Fruit fly (Drosophila melanogaster) whole organism, pupa: Measurements from ENCODE around the gene CG3808.

Source experiments
- CG10348 ChIP-seq: fragments of 200-800 bp; sonication (Bioruptor generic); IDR thresholded peaks from 2 replicates; pipeline ENCODE4 v1.3.6; 2022; ENCODE audit warnings: missing biosample characterization, missing genetic modification characterization
- CG12605 ChIP-seq: fragments of 200-800 bp; sonication (Bioruptor generic); IDR thresholded peaks from 2 replicates; pipeline ENCODE4 v1.3.6; 2022; ENCODE audit warnings: missing biosample characterization, missing genetic modification characterization
- CG13204 ChIP-seq: fragments of 200-800 bp; sonication (Bioruptor generic); optimal IDR thresholded peaks from 2 replicates; lab custom pipeline; 2018; ENCODE audit warnings: missing biosample characterization, mild to moderate bottlenecking, missing genetic modification characterization, moderate library complexity
- CG14655 ChIP-seq: fragments of 200-800 bp; sonication (Bioruptor generic); optimal IDR thresholded peaks from 3 replicates; lab custom pipeline; 2017; ENCODE audit warnings: mild to moderate bottlenecking, missing biosample characterization, missing genetic modification reagents, missing genetic modification characterization
- CG15710 ChIP-seq: fragments of 200-800 bp; sonication (Bioruptor generic); optimal IDR thresholded peaks from 2 replicates; lab custom pipeline; 2018; ENCODE audit warnings: missing biosample characterization, mild to moderate bottlenecking, missing genetic modification characterization, moderate library complexity
- CG17806 ChIP-seq: fragments of 200-800 bp; sonication (Bioruptor generic); optimal IDR thresholded peaks from 2 replicates; lab custom pipeline; 2018; ENCODE audit warnings: missing biosample characterization, mild to moderate bottlenecking, missing genetic modification characterization, moderate library complexity
- CG32121 ChIP-seq: fragments of 200-800 bp; sonication (Bioruptor generic); IDR thresholded peaks from 2 replicates; pipeline ENCODE4 v1.3.6; 2022; ENCODE audit warnings: missing biosample characterization, missing genetic modification characterization
- CG34367 ChIP-seq: fragments of 200-800 bp; sonication (Bioruptor generic); optimal IDR thresholded peaks from 2 replicates; lab custom pipeline; 2018; ENCODE audit warnings: missing biosample characterization, mild to moderate bottlenecking, missing genetic modification characterization
- CG4496 ChIP-seq: fragments of 200-800 bp; sonication (Bioruptor generic); IDR thresholded peaks from 3 replicates; pipeline ENCODE4 v1.3.6; 2022; ENCODE audit warnings: missing biosample characterization, missing genetic modification characterization
- CG8159 ChIP-seq: fragments of 200-800 bp; sonication (Bioruptor generic); optimal IDR thresholded peaks from 3 replicates; lab custom pipeline; 2018; ENCODE audit warnings: missing biosample characterization, mild to moderate bottlenecking, missing genetic modification characterization, moderate library complexity
- CG8301 ChIP-seq: fragments of 200-800 bp; sonication (Bioruptor generic); optimal IDR thresholded peaks from 2 replicates; lab custom pipeline; 2018; ENCODE audit warnings: missing biosample characterization, mild to moderate bottlenecking, missing genetic modification characterization
- CG9948 ChIP-seq: fragments of 200-800 bp; sonication (Bioruptor generic); optimal IDR thresholded peaks from 2 replicates; lab custom pipeline; 2018; ENCODE audit warnings: missing biosample characterization, mild to moderate bottlenecking, missing genetic modification characterization, moderate library complexity
- D1 ChIP-seq: fragments of 200-800 bp; sonication (Bioruptor generic); optimal IDR thresholded peaks from 2 replicates; lab custom pipeline; 2018; ENCODE audit warnings: missing biosample characterization, mild to moderate bottlenecking, missing genetic modification characterization, moderate library complexity
- EcR ChIP-seq: fragments of 200-800 bp; sonication (Bioruptor generic); optimal IDR thresholded peaks from 3 replicates; lab custom pipeline; 2019; ENCODE audit warnings: missing biosample characterization, missing genetic modification characterization, mild to moderate bottlenecking, moderate library complexity, missing genetic modification reagents
- Ets98B ChIP-seq: fragments of 200-800 bp; sonication (Bioruptor generic); IDR thresholded peaks from 2 replicates; pipeline ENCODE4 v1.3.6; 2022; ENCODE audit warnings: missing biosample characterization, missing genetic modification characterization
- Pif1A ChIP-seq: fragments of 200-800 bp; sonication (Bioruptor generic); optimal IDR thresholded peaks from 3 replicates; lab custom pipeline; 2016; ENCODE audit warnings: missing biosample characterization, missing genetic modification characterization
- Pif1B ChIP-seq: fragments of 200-800 bp; sonication (Bioruptor generic); optimal IDR thresholded peaks from 3 replicates; lab custom pipeline; 2016; ENCODE audit warnings: missing biosample characterization, missing genetic modification characterization
- Snoo ChIP-seq: fragments of 200-800 bp; sonication (Bioruptor generic); optimal IDR thresholded peaks from 3 replicates; lab custom pipeline; 2017; ENCODE audit warnings: missing biosample characterization, mild to moderate bottlenecking, missing genetic modification characterization, inconsistent platforms
- fd96Ca ChIP-seq: fragments of 200-800 bp; sonication (Bioruptor generic); IDR thresholded peaks from 3 replicates; pipeline ENCODE4 v1.3.6; 2022; ENCODE audit warnings: missing biosample characterization, missing genetic modification characterization
- gl ChIP-seq: fragments of 200-800 bp; sonication (Bioruptor generic); optimal IDR thresholded peaks from 2 replicates; lab custom pipeline; 2018; ENCODE audit warnings: missing biosample characterization, mild to moderate bottlenecking, missing genetic modification characterization
- rn ChIP-seq: fragments of 200-800 bp; sonication (Bioruptor generic); IDR thresholded peaks from 2 replicates; pipeline ENCODE4 v1.3.6; 2022; ENCODE audit warnings: missing biosample characterization, missing genetic modification characterization

The CG3808 gene

dm6 chr3L:19040155-19040644 is 39.8 kb upstream of the CG3808 start:
- TF ChIP-seq CG9948 (no peak), CG12605 (GFP tag; lab: Robert Waterston, UW) (no peak), Pif1A (peak; percentile 44), CG8301 (tag; lab: Kevin White, UChicago) (no peak), Snoo (no peak), CG32121 (GFP tag; lab: Robert Waterston, UW) (peak; percentile 48; the same call in 1 of the 2 replicates), CG10348 (GFP tag; lab: Robert Waterston, UW) (no peak), Pif1B (GFP tag; lab: Kevin White, UChicago) (peak; percentile 1), CG15710 (tag; lab: Kevin White, UChicago) (no peak), fd96Ca (GFP tag; lab: Robert Waterston, UW) (no peak), D1 (tag; lab: Kevin White, UChicago) (no peak), CG4496 (GFP tag; lab: Robert Waterston, UW) (0 out of 3 replicates have a peak, but pooled peaks have one; percentile 10), CG8159 (tag; lab: Kevin White, UChicago) (no peak), CG14655 (GFP tag; lab: Kevin White, UChicago) (peak; percentile 28)

DNA sequence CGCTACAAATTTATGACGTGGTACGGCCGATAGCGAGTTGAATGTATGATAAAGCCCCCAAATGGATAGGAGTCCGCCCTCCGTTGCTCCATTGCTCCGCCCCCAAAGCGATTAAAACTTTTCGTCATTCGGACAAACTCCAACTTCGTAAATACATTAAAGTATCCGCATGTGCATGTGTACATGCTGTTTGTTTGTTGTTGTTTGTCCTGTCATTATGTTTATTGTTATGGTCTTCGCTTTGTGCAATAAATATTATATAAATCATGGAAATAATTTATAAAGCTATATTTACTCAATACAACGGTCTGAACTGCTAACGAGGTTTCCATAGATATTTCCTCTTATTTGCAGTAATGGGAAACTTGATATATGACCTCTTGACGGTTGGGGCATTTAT is 36.6 kb upstream of the CG3808 start:
- no peak for TF ChIP-seq CG14655 (GFP tag; lab: Kevin White, UChicago)
- TF ChIP-seq fd96Ca (GFP tag; lab: Robert Waterston, UW) = no peak
- TF ChIP-seq CG10348 (GFP tag; lab: Robert Waterston, UW) = no peak
- TF ChIP-seq EcR (GFP tag; lab: Kevin White, UChicago) = no peak
- TF ChIP-seq gl = no peak
- no peak for TF ChIP-seq CG12605 (GFP tag; lab: Robert Waterston, UW)

DNA sequence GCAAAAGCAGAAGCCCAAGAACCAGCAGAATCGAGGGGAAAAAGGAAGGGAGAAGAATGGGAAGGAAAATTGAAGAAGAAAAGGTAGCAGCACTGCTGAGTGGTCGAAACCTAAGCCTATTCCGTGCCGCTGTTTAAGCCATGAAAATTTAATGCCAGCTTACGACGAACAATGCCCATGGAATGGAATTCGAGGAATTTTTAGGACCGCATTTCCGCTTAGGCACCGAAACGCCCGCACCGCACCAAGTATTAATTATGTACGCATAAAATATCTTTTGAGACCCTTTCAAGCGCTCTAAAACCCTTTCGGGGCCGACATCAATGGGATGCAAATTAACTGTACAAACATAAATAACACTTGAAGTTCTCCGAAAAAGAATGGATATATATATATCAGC is 35.7 kb upstream of the CG3808 start:
- TF ChIP-seq CG13204 (GFP tag; lab: Kevin White, UChicago) = no peak
- no peak for TF ChIP-seq CG14655 (GFP tag; lab: Kevin White, UChicago)
- TF ChIP-seq Ets98B = no peak
- TF ChIP-seq CG8301 (tag; lab: Kevin White, UChicago) = no peak
- TF ChIP-seq D1 (tag; lab: Kevin White, UChicago) = no peak
- no peak for TF ChIP-seq CG4496 (GFP tag; lab: Robert Waterston, UW)
- no peak for TF ChIP-seq CG8159 (tag; lab: Kevin White, UChicago)
- TF ChIP-seq EcR (GFP tag; lab: Kevin White, UChicago) = no peak
- no peak for TF ChIP-seq CG17806 (tag; lab: Kevin White, UChicago)
- no peak for TF ChIP-seq Pif1B (GFP tag; lab: Kevin White, UChicago)
- no peak for TF ChIP-seq CG12605 (GFP tag; lab: Robert Waterston, UW)
- no peak for TF ChIP-seq CG32121 (GFP tag; lab: Robert Waterston, UW)
- no peak for TF ChIP-seq CG34367 (tag; lab: Kevin White, UChicago)
- no peak for TF ChIP-seq CG9948
- no peak for TF ChIP-seq fd96Ca (GFP tag; lab: Robert Waterston, UW)
- TF ChIP-seq CG10348 (GFP tag; lab: Robert Waterston, UW) = no peak
- no peak for TF ChIP-seq Pif1A
- no peak for TF ChIP-seq Snoo
- TF ChIP-seq, all 21 proteins: peak for 0

DNA sequence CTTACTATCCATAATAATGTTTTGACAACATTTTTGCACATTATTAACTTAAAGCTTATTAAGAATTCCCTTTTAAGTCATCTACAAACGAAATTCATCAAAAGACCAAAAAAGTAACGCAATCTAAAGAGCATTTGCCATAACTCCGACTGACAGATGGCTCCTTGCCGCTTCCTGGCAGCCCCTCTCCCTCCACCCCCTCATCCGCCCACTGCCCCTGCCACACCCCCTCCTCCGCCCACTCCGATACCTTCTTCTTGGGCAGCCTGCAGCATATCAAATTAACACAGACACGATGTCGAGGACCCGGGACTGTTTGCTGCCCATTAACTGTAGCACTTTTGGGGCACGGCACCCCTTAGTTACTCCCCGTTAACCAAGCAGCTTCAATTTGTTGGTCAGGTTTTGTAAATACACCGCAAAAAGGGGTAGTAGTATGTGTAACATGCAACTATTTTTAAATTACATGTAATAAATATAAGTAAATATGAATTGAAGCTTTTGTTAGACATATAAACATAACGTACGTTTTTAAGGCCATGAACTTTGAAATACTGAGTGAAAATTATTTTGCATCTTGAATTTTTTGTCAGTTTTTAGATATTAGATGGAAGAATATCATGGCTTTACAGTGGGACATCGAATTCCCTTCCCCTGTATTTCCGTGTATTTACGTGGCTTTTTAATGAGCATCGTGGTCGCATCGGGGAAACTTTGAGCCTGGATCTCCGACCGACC is 34.9 kb upstream of the CG3808 start:
- TF ChIP-seq D1 (tag; lab: Kevin White, UChicago) = peak; percentile 13
- peak; percentile 25 for TF ChIP-seq CG15710 (tag; lab: Kevin White, UChicago)
- TF ChIP-seq CG9948 = peak; percentile 49
- TF ChIP-seq CG10348 (GFP tag; lab: Robert Waterston, UW) = no peak
- peak; percentile 35 for TF ChIP-seq CG14655 (GFP tag; lab: Kevin White, UChicago)
- TF ChIP-seq CG8301 (tag; lab: Kevin White, UChicago) = peak; percentile 17
- TF ChIP-seq CG17806 (tag; lab: Kevin White, UChicago) = peak; percentile 52
- peak; percentile 44 for TF ChIP-seq Snoo
- peak; percentile 66 for TF ChIP-seq CG8159 (tag; lab: Kevin White, UChicago)
- no peak for TF ChIP-seq Pif1B (GFP tag; lab: Kevin White, UChicago)
- no peak for TF ChIP-seq CG13204 (GFP tag; lab: Kevin White, UChicago)
- TF ChIP-seq rn = no peak
- peak; percentile 0 for TF ChIP-seq Pif1A
- TF ChIP-seq CG34367 (tag; lab: Kevin White, UChicago) = peak; percentile 15
- TF ChIP-seq gl = no peak
- TF ChIP-seq, all 21 proteins: peak for 10

DNA sequence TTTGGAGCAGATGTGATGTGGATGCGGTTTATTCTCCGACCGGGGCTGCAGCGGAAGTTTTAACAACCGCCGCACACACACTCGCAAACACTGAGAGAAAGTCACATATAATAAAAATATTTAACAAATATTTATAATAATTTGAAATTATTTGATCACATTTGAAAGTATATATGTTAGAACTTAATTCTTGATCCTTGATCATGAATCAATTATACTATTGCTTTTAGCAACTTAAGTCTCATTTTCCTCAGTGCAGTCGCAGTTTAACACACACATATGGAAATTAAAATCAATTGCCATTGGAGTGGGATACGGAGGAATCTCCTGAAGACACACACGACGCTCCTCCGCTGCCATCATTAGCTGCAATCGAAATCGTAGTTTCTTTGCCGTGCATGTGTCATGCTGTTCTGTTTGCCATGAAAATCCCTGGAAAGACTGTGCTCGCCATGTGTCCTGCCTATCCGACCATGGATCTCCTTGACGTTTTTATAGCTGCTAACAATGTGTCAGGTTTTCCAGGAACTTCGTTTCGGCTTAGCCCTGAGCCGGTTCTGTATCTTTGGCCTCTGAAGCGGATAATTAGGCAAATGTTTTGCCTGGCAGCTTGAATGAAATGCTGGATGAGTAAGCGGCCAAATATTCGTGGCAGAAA is 32.9 kb upstream of the CG3808 start:
- TF ChIP-seq gl = peak; percentile 39
- peak; percentile 81 for TF ChIP-seq CG17806 (tag; lab: Kevin White, UChicago)
- TF ChIP-seq CG10348 (GFP tag; lab: Robert Waterston, UW) = no peak
- TF ChIP-seq Pif1B (GFP tag; lab: Kevin White, UChicago) = peak; percentile 67
- peak; percentile 78 for TF ChIP-seq CG8159 (tag; lab: Kevin White, UChicago)
- TF ChIP-seq CG8301 (tag; lab: Kevin White, UChicago) = peak; percentile 65
- TF ChIP-seq Ets98B = no peak
- TF ChIP-seq CG34367 (tag; lab: Kevin White, UChicago) = peak; percentile 78
- TF ChIP-seq CG15710 (tag; lab: Kevin White, UChicago) = peak; percentile 83
- TF ChIP-seq CG9948 = peak; percentile 79
- peak; percentile 68 for TF ChIP-seq CG13204 (GFP tag; lab: Kevin White, UChicago)
- TF ChIP-seq EcR (GFP tag; lab: Kevin White, UChicago) = no peak
- TF ChIP-seq CG4496 (GFP tag; lab: Robert Waterston, UW) = peak; percentile 35; the same call in 2 of the 3 replicates
- TF ChIP-seq fd96Ca (GFP tag; lab: Robert Waterston, UW) = no peak
- 0 out of 2 replicates have a peak, but pooled peaks have one; percentile 18 for TF ChIP-seq CG32121 (GFP tag; lab: Robert Waterston, UW)
- peak; percentile 66 for TF ChIP-seq Snoo
- peak; percentile 74 for TF ChIP-seq Pif1A
- peak; percentile 77 for TF ChIP-seq CG14655 (GFP tag; lab: Kevin White, UChicago)
- peak; percentile 35; the same call in 1 of the 2 replicates for TF ChIP-seq CG12605 (GFP tag; lab: Robert Waterston, UW)
- TF ChIP-seq D1 (tag; lab: Kevin White, UChicago) = peak; percentile 42
